Fruit fly (Drosophila melanogaster) whole organism, embryonic: ENCODE results near the gene Rpp14a.

ENCODE experiments used
- B-H2 ChIP-seq: fragments of 200-800 bp; sonication (Bioruptor generic); optimal IDR thresholded peaks from 2 replicates; lab custom pipeline; 2018; ENCODE audit warnings: missing biosample characterization, mild to moderate bottlenecking, missing genetic modification characterization
- Bteb2 ChIP-seq: fragments of 200-800 bp; sonication (Bioruptor generic); optimal IDR thresholded peaks from 2 replicates; lab custom pipeline; 2016; ENCODE audit warnings: missing biosample characterization, missing genetic modification characterization
- CG10147 ChIP-seq: fragments of 200-800 bp; sonication (Bioruptor generic); optimal IDR thresholded peaks from 2 replicates; lab custom pipeline; 2019; ENCODE audit warnings: missing biosample characterization, mild to moderate bottlenecking, missing genetic modification characterization, moderate library complexity
- CG11456 ChIP-seq: fragments of 200-800 bp; sonication (Bioruptor generic); IDR thresholded peaks from 3 replicates; pipeline ENCODE4 v1.3.6; 2022; ENCODE audit warnings: missing biosample characterization, missing genetic modification characterization
- CG12155 ChIP-seq: fragments of 200-800 bp; sonication (Bioruptor generic); optimal IDR thresholded peaks from 3 replicates; lab custom pipeline; 2016; ENCODE audit warnings: missing biosample characterization, missing genetic modification characterization
- CG12659 ChIP-seq: fragments of 200-800 bp; sonication (Bioruptor generic); optimal IDR thresholded peaks from 3 replicates; lab custom pipeline; 2017; ENCODE audit warnings: mild to moderate bottlenecking, missing biosample characterization, missing genetic modification reagents, missing genetic modification characterization
- CG13296 ChIP-seq: fragments of 200-800 bp; sonication (Bioruptor generic); optimal IDR thresholded peaks from 3 replicates; lab custom pipeline; 2018; ENCODE audit warnings: missing biosample characterization, mild to moderate bottlenecking, missing genetic modification characterization
- CG16815 ChIP-seq: fragments of 200-800 bp; sonication (Bioruptor generic); optimal IDR thresholded peaks from 3 replicates; lab custom pipeline; 2017; ENCODE audit warnings: missing biosample characterization, mild to moderate bottlenecking, missing genetic modification characterization
- CG31388 ChIP-seq: fragments of 200-800 bp; sonication (Bioruptor generic); optimal IDR thresholded peaks from 2 replicates; lab custom pipeline; 2016; ENCODE audit warnings: missing biosample characterization, missing genetic modification characterization
- CG34224 ChIP-seq: fragments of 200-800 bp; sonication (Bioruptor generic); IDR thresholded peaks from 3 replicates; pipeline ENCODE4 v1.3.6; 2022; ENCODE audit warnings: missing biosample characterization, missing genetic modification characterization; ENCODE audit not compliant: partially characterized antibody
- CG6791 ChIP-seq: fragments of 200-800 bp; sonication (Bioruptor generic); IDR thresholded peaks from 3 replicates; pipeline ENCODE4 v1.3.6; 2022; ENCODE audit warnings: missing biosample characterization, missing genetic modification characterization; ENCODE audit not compliant: partially characterized antibody
- CG7556 ChIP-seq: fragments of 200-800 bp; sonication (Bioruptor generic); optimal IDR thresholded peaks from 2 replicates; lab custom pipeline; 2017; ENCODE audit warnings: missing biosample characterization, mild to moderate bottlenecking, missing genetic modification characterization
- CG7963 ChIP-seq: fragments of 200-800 bp; sonication (Bioruptor generic); IDR thresholded peaks from 3 replicates; pipeline ENCODE4 v1.3.6; 2022; ENCODE audit warnings: missing biosample characterization, missing genetic modification characterization; ENCODE audit not compliant: partially characterized antibody
- CG8944 ChIP-seq: fragments of 200-800 bp; sonication (Bioruptor generic); optimal IDR thresholded peaks from 3 replicates; lab custom pipeline; 2016; ENCODE audit warnings: missing biosample characterization, missing genetic modification characterization
- CG9437 ChIP-seq: fragments of 200-800 bp; sonication (Bioruptor generic); optimal IDR thresholded peaks from 2 replicates; lab custom pipeline; 2018; ENCODE audit warnings: missing biosample characterization, mild to moderate bottlenecking, missing genetic modification characterization
- CG9609 ChIP-seq: fragments of 200-800 bp; sonication (Bioruptor generic); optimal IDR thresholded peaks from 3 replicates; lab custom pipeline; 2016; ENCODE audit warnings: missing biosample characterization, missing genetic modification characterization
- CG9817 ChIP-seq: fragments of 200-800 bp; sonication (Bioruptor generic); optimal IDR thresholded peaks from 2 replicates; lab custom pipeline; 2018; ENCODE audit warnings: missing biosample characterization, mild to moderate bottlenecking, missing genetic modification characterization, moderate library complexity
- CG9932 ChIP-seq: fragments of 200-800 bp; sonication (Bioruptor generic); IDR thresholded peaks from 2 replicates; pipeline ENCODE4 v1.3.6; 2022; ENCODE audit warnings: missing biosample characterization, missing genetic modification characterization
- Dfd ChIP-seq, 2 experiments: fragments of >200 bp; optimal IDR thresholded peaks; 2 replicates each; lab custom pipeline; 2017; ENCODE audit warnings: missing biosample characterization in 2 of 2, missing genetic modification characterization in 2 of 2
- Doc3 ChIP-seq: fragments of 200-800 bp; sonication (Bioruptor generic); IDR thresholded peaks from 3 replicates; pipeline ENCODE4 v1.3.6; 2022; ENCODE audit warnings: missing biosample characterization, missing genetic modification characterization; ENCODE audit not compliant: partially characterized antibody
- H15 ChIP-seq: fragments of 200-800 bp; sonication (Bioruptor generic); IDR thresholded peaks from 3 replicates; pipeline ENCODE4 v1.3.6; 2022; ENCODE audit warnings: missing biosample characterization, missing genetic modification characterization
- HLH54F ChIP-seq: fragments of 200-800 bp; sonication (Bioruptor generic); optimal IDR thresholded peaks from 3 replicates; lab custom pipeline; 2016; ENCODE audit warnings: missing biosample characterization, missing genetic modification characterization
- Hey ChIP-seq: fragments of 200-800 bp; sonication (Bioruptor generic); optimal IDR thresholded peaks from 3 replicates; lab custom pipeline; 2018; ENCODE audit warnings: missing biosample characterization, mild to moderate bottlenecking, missing genetic modification characterization
- Hmr ChIP-seq: fragments of 200-800 bp; sonication (Bioruptor generic); optimal IDR thresholded peaks from 3 replicates; lab custom pipeline; 2017; ENCODE audit warnings: mild to moderate bottlenecking, missing biosample characterization, missing genetic modification reagents, missing genetic modification characterization
- Hr78 ChIP-seq, 2 experiments: fragments of 200-800 bp in 1 of 2; fragments of >200 bp in 1 of 2; sonication (Bioruptor generic) in 1 of 2; optimal IDR thresholded peaks; 2 replicates each; lab custom pipeline; 2017 to 2019; ENCODE audit warnings: missing biosample characterization in 2 of 2, missing genetic modification characterization in 2 of 2, mild to moderate bottlenecking in 1 of 2, moderate library complexity in 1 of 2
- Kr ChIP-seq: fragments of 200-800 bp; sonication (Bioruptor generic); optimal IDR thresholded peaks from 2 replicates; lab custom pipeline; 2017; ENCODE audit warnings: missing biosample characterization, mild to moderate bottlenecking, missing genetic modification characterization
- Oaz ChIP-seq: fragments of 200-800 bp; sonication (Bioruptor generic); IDR thresholded peaks from 2 replicates; pipeline ENCODE4 v1.3.6; 2022; ENCODE audit warnings: missing biosample characterization, missing genetic modification characterization
- PHDP ChIP-seq: fragments of 200-800 bp; sonication (Bioruptor generic); optimal IDR thresholded peaks from 3 replicates; lab custom pipeline; 2018; ENCODE audit warnings: missing biosample characterization, mild to moderate bottlenecking, missing genetic modification characterization, moderate library complexity
- Sox102F ChIP-seq: fragments of 200-800 bp; sonication (Bioruptor generic); optimal IDR thresholded peaks from 2 replicates; lab custom pipeline; 2018; ENCODE audit warnings: missing biosample characterization, mild to moderate bottlenecking, missing genetic modification characterization, moderate library complexity
- Sry-δ ChIP-seq: fragments of 200-800 bp; sonication (Bioruptor generic); optimal IDR thresholded peaks from 2 replicates; lab custom pipeline; 2016; ENCODE audit warnings: missing biosample characterization, missing genetic modification characterization
- YL-1 ChIP-seq: fragments of 200-800 bp; sonication (Bioruptor generic); optimal IDR thresholded peaks from 3 replicates; lab custom pipeline; 2017; ENCODE audit warnings: missing biosample characterization, mild to moderate bottlenecking, missing genetic modification characterization
- ato ChIP-seq: fragments of 200-800 bp; sonication (Bioruptor generic); IDR thresholded peaks from 2 replicates; pipeline ENCODE4 v1.3.6; 2022; ENCODE audit warnings: missing biosample characterization, missing genetic modification characterization; ENCODE audit not compliant: partially characterized antibody
- da ChIP-seq: fragments of 200-800 bp; sonication (Bioruptor generic); optimal IDR thresholded peaks from 2 replicates; lab custom pipeline; 2016; ENCODE audit warnings: missing biosample characterization, missing genetic modification characterization
- dm ChIP-seq: fragments of 200-800 bp; sonication (Bioruptor generic); optimal IDR thresholded peaks from 3 replicates; lab custom pipeline; 2016; ENCODE audit warnings: missing biosample characterization, missing genetic modification characterization
- insv ChIP-seq, 2 experiments: fragments of 200-800 bp; sonication (Bioruptor generic); optimal IDR thresholded peaks; 3 replicates each; lab custom pipeline; 2016 to 2018; ENCODE audit warnings: missing biosample characterization in 2 of 2, missing genetic modification characterization in 2 of 2
- inv ChIP-seq: fragments of 200-800 bp; sonication (Bioruptor generic); IDR thresholded peaks from 2 replicates; pipeline ENCODE4 v1.3.6; 2022; ENCODE audit warnings: missing biosample characterization, missing genetic modification characterization; ENCODE audit not compliant: partially characterized antibody
- kah ChIP-seq: fragments of 200-800 bp; sonication (Bioruptor generic); optimal IDR thresholded peaks from 2 replicates; lab custom pipeline; 2018; ENCODE audit warnings: missing biosample characterization, mild to moderate bottlenecking, missing genetic modification characterization
- lola ChIP-seq, 3 experiments: fragments of >200 bp in 2 of 3; fragments of 200-800 bp in 1 of 3; sonication (Bioruptor generic) in 1 of 3; optimal IDR thresholded peaks; 2 replicates each; lab custom pipeline; 2017 to 2019; ENCODE audit warnings: missing biosample characterization in 3 of 3, missing genetic modification characterization in 3 of 3, mild to moderate bottlenecking in 1 of 3, moderate library complexity in 1 of 3
- nmo ChIP-seq: fragments of 200-800 bp; sonication (Bioruptor generic); optimal IDR thresholded peaks from 2 replicates; lab custom pipeline; 2018; ENCODE audit warnings: missing biosample characterization, mild to moderate bottlenecking, missing genetic modification characterization, moderate library complexity
- p53 ChIP-seq: fragments of 200-800 bp; sonication (Bioruptor generic); optimal IDR thresholded peaks from 2 replicates; lab custom pipeline; 2016; ENCODE audit warnings: missing biosample characterization, missing genetic modification characterization
- peb ChIP-seq: fragments of 200-800 bp; sonication (Bioruptor generic); IDR thresholded peaks from 2 replicates; pipeline ENCODE4 v1.3.6; 2022; ENCODE audit warnings: missing biosample characterization, missing genetic modification characterization
- pfk ChIP-seq: fragments of 200-800 bp; sonication (Bioruptor generic); optimal IDR thresholded peaks from 2 replicates; lab custom pipeline; 2018; ENCODE audit warnings: missing biosample characterization, mild to moderate bottlenecking, missing genetic modification characterization, moderate library complexity
- run ChIP-seq: fragments of 200-800 bp; sonication (Bioruptor generic); optimal IDR thresholded peaks from 3 replicates; lab custom pipeline; 2018; ENCODE audit warnings: missing biosample characterization, mild to moderate bottlenecking, missing genetic modification characterization
- scrt ChIP-seq: fragments of 200-800 bp; sonication (Bioruptor generic); optimal IDR thresholded peaks from 2 replicates; lab custom pipeline; 2018; ENCODE audit warnings: missing biosample characterization, mild to moderate bottlenecking, missing genetic modification characterization, moderate library complexity
- sens-2 ChIP-seq: fragments of 200-800 bp; sonication (Bioruptor generic); IDR thresholded peaks from 2 replicates; pipeline ENCODE4 v1.3.6; 2022; ENCODE audit warnings: missing biosample characterization, missing genetic modification characterization
- sisA ChIP-seq: fragments of 200-800 bp; sonication (Bioruptor generic); IDR thresholded peaks from 2 replicates; pipeline ENCODE4 v1.3.6; 2022; ENCODE audit warnings: missing biosample characterization, missing genetic modification characterization
- so ChIP-seq: fragments of 200-800 bp; sonication (Bioruptor generic); IDR thresholded peaks from 3 replicates; pipeline ENCODE4 v1.3.6; 2022; ENCODE audit warnings: missing biosample characterization, missing genetic modification characterization
- usp ChIP-seq: fragments of >200 bp; optimal IDR thresholded peaks from 2 replicates; lab custom pipeline; 2017; ENCODE audit warnings: missing biosample characterization, missing genetic modification characterization
- vfl ChIP-seq: fragments of 200-800 bp; sonication (Bioruptor generic); optimal IDR thresholded peaks from 2 replicates; lab custom pipeline; 2016; ENCODE audit warnings: missing biosample characterization, missing genetic modification characterization
- wor ChIP-seq: fragments of 200-800 bp; sonication (Bioruptor generic); IDR thresholded peaks from 2 replicates; pipeline ENCODE4 v1.3.6; 2022; ENCODE audit warnings: missing biosample characterization, missing genetic modification characterization
- yki ChIP-seq: fragments of >200 bp; optimal IDR thresholded peaks from 3 replicates; lab custom pipeline; 2018

Rpp14a gene

DNA sequence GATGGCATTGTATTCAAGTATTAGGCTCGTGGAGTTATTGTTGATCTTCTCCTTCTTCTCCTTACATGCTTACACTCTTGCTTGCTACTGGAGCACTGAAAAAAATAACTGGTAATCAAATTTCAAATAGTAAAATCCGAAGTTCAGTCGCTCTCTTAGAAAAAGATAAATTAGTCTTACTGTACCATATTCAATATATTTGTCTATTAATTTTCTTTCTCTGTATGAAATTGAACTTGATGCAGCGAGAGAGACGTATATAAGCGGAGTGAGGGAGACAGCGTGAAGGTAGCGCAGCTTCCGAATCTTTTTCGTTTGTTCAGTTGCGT is 4.5 kb downstream of the Rpp14a start (continued):
- TF ChIP-seq YL-1 (GFP tag; lab: Kevin White, UChicago) (no peak), dm (GFP tag; lab: Kevin White, UChicago) (peak; percentile 42), Bteb2 (GFP tag; lab: Kevin White, UChicago) (peak; percentile 17), Oaz (GFP tag; lab: Robert Waterston, UW) (peak; percentile 84), CG34224 (GFP tag; lab: Robert Waterston, UW) (no peak), PHDP (peak; percentile 62), nmo (peak; percentile 94), scrt (GFP tag; lab: Kevin White, UChicago) (peak; percentile 82), Sry-δ (GFP tag; lab: Kevin White, UChicago) (peak; percentile 52), usp (GFP tag; lab: Kevin White, UChicago) (no peak), wor (peak; percentile 84), CG16815 (GFP tag; lab: Kevin White, UChicago) (peak; percentile 27), sens-2 (peak; percentile 89), inv (GFP tag; lab: Robert Waterston, UW) (no peak), CG12659 (GFP tag; lab: Kevin White, UChicago) (peak; percentile 60), H15 (GFP tag; lab: Robert Waterston, UW) (peak; percentile 89), CG7556 (GFP tag; lab: Kevin White, UChicago) (peak; percentile 81), insv (GFP tag; optimal IDR thresholded peaks at IDR 0.05; lab: Kevin White, UChicago) (no peak), so (peak; percentile 93), CG9437 (GFP tag; lab: Kevin White, UChicago) (peak; percentile 46), B-H2 (no peak), pfk (no peak), kah (GFP tag; lab: Kevin White, UChicago) (peak; percentile 86), Kr (GFP tag; lab: Kevin White, UChicago) (no peak), CG7963 (GFP tag; lab: Robert Waterston, UW) (no peak), Hey (tag; lab: Kevin White, UChicago) (no peak), vfl (peak; percentile 47), CG31388 (GFP tag; lab: Kevin White, UChicago) (peak; percentile 59), run (tag; lab: Kevin White, UChicago) (peak; percentile 88), Sox102F (peak; percentile 88), CG10147 (GFP tag; lab: Kevin White, UChicago) (peak; percentile 77), Hr78 (GFP tag; optimal IDR thresholded peaks at IDR 0.05; lab: Kevin White, UChicago) (peak in 1 of 2 experiments; percentile 76), CG6791 (GFP tag; lab: Robert Waterston, UW) (no peak), yki (lab: Kevin White, UChicago) (no peak), sisA (peak; percentile 96), Dfd (GFP tag; optimal IDR thresholded peaks at IDR 0.05; lab: Kevin White, UChicago) (no peak), CG9932 (GFP tag; lab: Robert Waterston, UW) (peak; percentile 68), Doc3 (GFP tag; lab: Robert Waterston, UW) (no peak), ato (GFP tag; lab: Robert Waterston, UW) (no peak), peb (GFP tag; lab: Robert Waterston, UW) (peak; percentile 87), CG12155 (peak; percentile 52), CG9817 (tag; lab: Kevin White, UChicago) (peak; percentile 79), HLH54F (GFP tag; lab: Kevin White, UChicago) (peak; percentile 30), CG9609 (GFP tag; lab: Kevin White, UChicago) (peak; percentile 68), lola (GFP tag; optimal IDR thresholded peaks at IDR 0.05; lab: Kevin White, UChicago) (peak in 1 of 3 experiments; percentile 38), CG8944 (GFP tag; lab: Kevin White, UChicago) (peak; percentile 89), da (GFP tag; lab: Kevin White, UChicago) (no peak), CG13296 (GFP tag; lab: Kevin White, UChicago) (peak; percentile 85), p53 (GFP tag; lab: Kevin White, UChicago) (peak; percentile 62), CG11456 (GFP tag; lab: Robert Waterston, UW) (peak; percentile 85), Hmr (GFP tag; lab: Kevin White, UChicago) (peak; percentile 68)
